Worm (Caenorhabditis elegans) whole organism, L3 larva: Measurements from ENCODE around the gene R12B2.6.
A peak's percentile ranks its signal among the peaks of the same experiment; 100 is the strongest.

Experiments
- R02D3.7 ChIP-seq: fragments of 150-350 bp; optimal IDR thresholded peaks from 2 replicates; lab custom pipeline; 2014; ENCODE audit warnings: missing biosample characterization, missing genetic modification characterization
- ama-1 ChIP-seq: fragments of 150-350 bp; optimal IDR thresholded peaks from 2 replicates; lab custom pipeline; 2018
- ceh-9 ChIP-seq: sonication (generic microtip); optimal IDR thresholded peaks from 2 replicates; lab custom pipeline; 2018; ENCODE audit warnings: missing biosample characterization, missing genetic modification characterization
- daf-12 ChIP-seq: fragments of 150-350 bp; optimal IDR thresholded peaks from 2 replicates; lab custom pipeline; 2014; ENCODE audit warnings: missing biosample characterization, missing genetic modification reagents, missing genetic modification characterization
- egl-5 ChIP-seq: fragments of 150-350 bp; optimal IDR thresholded peaks from 2 replicates; lab custom pipeline; 2017; ENCODE audit warnings: missing biosample characterization, missing genetic modification reagents, missing genetic modification characterization, inconsistent platforms
- elt-1 ChIP-seq: fragments of 150-350 bp; optimal IDR thresholded peaks from 2 replicates; lab custom pipeline; 2014; ENCODE audit warnings: missing biosample characterization, missing genetic modification characterization
- elt-2 ChIP-seq: sonication (generic microtip); optimal IDR thresholded peaks from 2 replicates; lab custom pipeline; 2016; ENCODE audit warnings: missing genetic modification reagents, mild to moderate bottlenecking, missing genetic modification characterization, missing compliant biosample characterization
- elt-3 ChIP-seq, 3 experiments: fragments of 150-350 bp in 1 of 3; sonication (generic microtip) in 2 of 3; optimal IDR thresholded peaks; 2 replicates in 2 of 3; 4 replicates in 1 of 3; lab custom pipeline; 2014 to 2017; ENCODE audit warnings: missing biosample characterization in 3 of 3, missing genetic modification characterization in 3 of 3
- eor-1 ChIP-seq, 2 experiments: fragments of 150-350 bp; optimal IDR thresholded peaks; 2 replicates each; lab custom pipeline; 2014 to 2018; ENCODE audit warnings: missing biosample characterization in 2 of 2, missing genetic modification characterization in 2 of 2
- jun-1 ChIP-seq: fragments of 150-350 bp; optimal IDR thresholded peaks from 2 replicates; lab custom pipeline; 2014; ENCODE audit warnings: missing biosample characterization, missing genetic modification reagents, missing genetic modification characterization
- lin-15B ChIP-seq: fragments of 150-350 bp; optimal IDR thresholded peaks from 2 replicates; lab custom pipeline; 2014; ENCODE audit warnings: missing biosample characterization, missing genetic modification characterization
- lsy-12 ChIP-seq: sonication (generic microtip); optimal IDR thresholded peaks from 2 replicates; lab custom pipeline; 2016; ENCODE audit warnings: mild to moderate bottlenecking, missing genetic modification characterization, missing compliant biosample characterization
- nfya-1 ChIP-seq: sonication (generic microtip); optimal IDR thresholded peaks from 2 replicates; lab custom pipeline; 2017; ENCODE audit warnings: missing genetic modification characterization, mild to moderate bottlenecking, missing compliant biosample characterization, antibody characterized with exemption, moderate library complexity; ENCODE audit not compliant: insufficient read depth
- nhr-23 ChIP-seq: fragments of 150-350 bp; optimal IDR thresholded peaks from 2 replicates; lab custom pipeline; 2014; ENCODE audit warnings: missing biosample characterization, missing genetic modification reagents, missing genetic modification characterization
- nhr-237 ChIP-seq: fragments of 150-350 bp; optimal IDR thresholded peaks from 2 replicates; lab custom pipeline; 2014; ENCODE audit warnings: missing biosample characterization, missing genetic modification characterization
- nhr-25 ChIP-seq: sonication (generic microtip); optimal IDR thresholded peaks from 2 replicates; lab custom pipeline; 2017; ENCODE audit warnings: missing biosample characterization, missing genetic modification characterization
- nhr-43 ChIP-seq: sonication (generic microtip); optimal IDR thresholded peaks from 2 replicates; lab custom pipeline; 2016; ENCODE audit warnings: mild to moderate bottlenecking, missing genetic modification characterization, missing compliant biosample characterization; ENCODE audit not compliant: poor library complexity, severe bottlenecking
- nhr-76 ChIP-seq: fragments of 150-350 bp; sonication (generic microtip); optimal IDR thresholded peaks from 5 replicates; lab custom pipeline; 2014; ENCODE audit warnings: missing biosample characterization, missing genetic modification characterization
- nhr-77 ChIP-seq: fragments of 150-350 bp; optimal IDR thresholded peaks from 2 replicates; lab custom pipeline; 2014; ENCODE audit warnings: missing biosample characterization, missing genetic modification characterization
- pha-4 ChIP-seq: fragments of 150-350 bp; optimal IDR thresholded peaks from 2 replicates; lab custom pipeline; 2014; ENCODE audit warnings: missing biosample characterization, missing genetic modification reagents, missing genetic modification characterization
- snpc-4 ChIP-seq: fragments of 150-350 bp; optimal IDR thresholded peaks from 2 replicates; lab custom pipeline; 2014; ENCODE audit warnings: missing biosample characterization, missing genetic modification characterization
- unc-62 ChIP-seq: fragments of 150-350 bp; sonication (generic microtip); optimal IDR thresholded peaks from 4 replicates; lab custom pipeline; 2014; ENCODE audit warnings: missing biosample characterization, missing genetic modification reagents, missing genetic modification characterization
- zag-1 ChIP-seq: fragments of 150-350 bp; optimal IDR thresholded peaks from 2 replicates; lab custom pipeline; 2014; ENCODE audit warnings: missing biosample characterization, missing genetic modification characterization
- ztf-11 ChIP-seq: fragments of 150-350 bp; optimal IDR thresholded peaks from 2 replicates; lab custom pipeline; 2014; ENCODE audit warnings: missing biosample characterization, missing genetic modification characterization

R12B2.6 gene

ce11 chrIII:5879291-5879968, 45.5 kb upstream of the R12B2.6 start, which contains the start of gene hpo-10 (continued):
- TF ChIP-seq nhr-77 (no peak), snpc-4 (peak; percentile 19), R02D3.7 (tag; lab: Kevin White, UChicago) (no peak), elt-2 (tag; lab: Kevin White, UChicago) (peak; percentile 20), eor-1 (tag; optimal IDR thresholded peaks at IDR 0.05; lab: Kevin White, UChicago) (no peak)

- no peak for TF ChIP-seq egl-5 (tag; lab: Kevin White, UChicago)
- peak; percentile 27 for TF ChIP-seq lin-15B (tag; lab: Kevin White, UChicago)
- no peak for TF ChIP-seq unc-62 (GFP tag; lab: Kevin White, UChicago)
- peak; percentile 12 for TF ChIP-seq pha-4 (tag; lab: Kevin White, UChicago)
- peak; percentile 34 for TF ChIP-seq nfya-1 (tag; lab: Kevin White, UChicago)
- TF ChIP-seq daf-12: no peak
These were observed 44.3 kb upstream of the R12B2.6 start, which contains the start of the genes mig-21 and F01F1.2 for ce11 chrIII:5878215-5878614. Gene mig-21 (minus strand): TSS chrIII:5878380. Gene F01F1.2 (plus strand): TSS chrIII:5878554.

ce11 chrIII:5876867-5877641, 43.1 kb upstream of the R12B2.6 start:
- TF ChIP-seq nhr-23 (tag; lab: Kevin White, UChicago) (peak; percentile 10), elt-2 (tag; lab: Kevin White, UChicago) (peak; percentile 51), zag-1 (tag; lab: Kevin White, UChicago) (no peak), ztf-11 (tag; lab: Kevin White, UChicago) (no peak)
- TF ChIP-seq, all 47 proteins: peak for 2

- TF ChIP-seq pha-4 (tag; lab: Kevin White, UChicago) (peak; percentile 64), eor-1 (tag; optimal IDR thresholded peaks at IDR 0.05; lab: Kevin White, UChicago) (no peak), lsy-12 (peak; percentile 27), nhr-25 (tag; lab: Kevin White, UChicago) (peak; percentile 58), nhr-237 (no peak), elt-2 (tag; lab: Kevin White, UChicago) (peak; percentile 3), nhr-23 (tag; lab: Kevin White, UChicago) (peak; percentile 43), ceh-9 (tag; lab: Kevin White, UChicago) (no peak), elt-3 (tag; optimal IDR thresholded peaks at IDR 0.05; lab: Kevin White, UChicago) (peak in 1 of 3 experiments; percentile 7), ama-1 (lab: Kevin White, UChicago) (peak; percentile 93), lin-15B (tag; lab: Kevin White, UChicago) (peak; percentile 42)
These were observed 42.3 kb upstream of the R12B2.6 start, which contains the start of gene aldo-2 for ce11 chrIII:5876140-5876675. Gene aldo-2 (minus strand): TSS chrIII:5876625.

ce11 chrIII:5875705-5876104, 41.8 kb upstream of the R12B2.6 start:
- no peak for TF ChIP-seq nhr-76
- peak; percentile 64 for TF ChIP-seq elt-1 (tag; lab: Kevin White, UChicago)
- TF ChIP-seq elt-2 (tag; lab: Kevin White, UChicago): peak; percentile 48

ce11 chrIII:5875418-5875702, 41.4 kb upstream of the R12B2.6 start:
- TF ChIP-seq jun-1 (tag; lab: Kevin White, UChicago) (no peak), lin-15B (tag; lab: Kevin White, UChicago) (no peak)
- TF ChIP-seq, all 47 proteins: peak for 0

ce11 chrIII:5874664-5875417, 40.9 kb upstream of the R12B2.6 start:
- TF ChIP-seq nhr-43 (tag; lab: Kevin White, UChicago) (peak; percentile 52), ama-1 (lab: Kevin White, UChicago) (peak; percentile 48), ceh-9 (tag; lab: Kevin White, UChicago) (no peak)
- TF ChIP-seq, all 47 proteins: peak for 2
